Worm (Caenorhabditis elegans): ENCODE data around the gene T19C3.2.

Gene T19C3.2

ce11 chrIII:617467-617866 lies at the start of gene T19C3.2:
T19C3.2 (minus strand) TSS chrIII:617567.
- no peak for TF ChIP-seq unc-62 (GFP tag; optimal IDR thresholded peaks at IDR 0.05)

DNA sequence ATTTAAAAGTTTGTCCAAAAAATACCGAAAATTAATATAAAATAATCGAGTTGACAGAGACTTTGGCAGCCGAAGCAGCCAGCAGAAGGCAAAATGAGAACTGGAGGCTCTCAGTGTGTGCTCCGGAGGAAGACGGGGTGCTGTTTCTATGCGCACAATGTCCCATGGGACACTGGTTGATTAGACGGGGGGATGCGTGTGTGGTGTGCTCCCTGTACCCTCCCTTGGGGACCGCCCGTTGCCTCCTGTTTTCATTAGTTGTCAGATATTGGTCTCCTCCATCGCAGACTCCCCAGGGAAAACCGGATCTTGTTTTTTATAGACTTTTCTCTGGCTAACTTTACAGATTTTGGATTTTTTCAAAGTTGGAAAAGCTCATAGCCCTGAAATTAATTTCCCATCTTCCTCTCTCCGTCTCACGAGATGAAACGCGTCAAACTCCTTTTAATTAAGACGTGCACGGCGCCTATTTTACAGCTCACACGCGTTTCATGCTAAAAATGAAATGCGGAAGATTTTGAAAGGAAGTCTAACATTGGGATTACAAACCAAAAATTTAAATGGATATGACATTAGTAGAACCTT lies 47.9 kb upstream of the T19C3.2 start, which contains the start of gene C09F5.3:
C09F5.3 (minus strand) TSS at position 94 of the 585 bp plus-strand sequence.
- TF ChIP-seq unc-62 (GFP tag; optimal IDR thresholded peaks at IDR 0.05) = no peak

DNA sequence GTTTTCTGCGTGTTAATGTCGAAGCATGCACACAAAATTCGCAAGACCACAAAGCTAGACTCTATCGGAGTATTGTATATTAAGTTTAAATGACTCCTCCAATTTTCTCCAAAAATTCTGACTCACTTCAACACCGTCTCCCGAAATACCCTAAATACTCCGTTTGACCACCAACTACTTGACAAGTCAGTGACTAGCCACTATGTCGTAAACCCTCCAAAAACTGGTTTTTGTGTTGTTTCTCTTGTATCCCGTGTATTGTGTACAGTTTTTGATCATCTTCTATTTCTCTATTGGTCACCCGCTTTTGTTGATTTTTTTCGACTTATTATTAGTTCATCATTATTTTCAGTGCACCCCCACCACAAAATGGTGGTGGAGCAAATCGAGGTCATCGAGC lies 41.0 kb upstream of the T19C3.2 start, which contains the start of gene C09F5.1:
C09F5.1 (plus strand) TSS at position 353 of the 400 bp plus-strand sequence.
- TF ChIP-seq unc-62 (GFP tag; optimal IDR thresholded peaks at IDR 0.05) = no peak

- no peak for TF ChIP-seq unc-62 (GFP tag; optimal IDR thresholded peaks at IDR 0.05)
Measured at ce11 chrIII:657241-657640, 39.9 kb upstream of the T19C3.2 start.

ce11 chrIII:656660-657059 lies 39.3 kb upstream of the T19C3.2 start:
- TF ChIP-seq unc-62 (GFP tag; optimal IDR thresholded peaks at IDR 0.05) = no peak

- TF ChIP-seq unc-62 (GFP tag; optimal IDR thresholded peaks at IDR 0.05) = no peak
Measured at ce11 chrIII:654365-654764, 37.0 kb upstream of the T19C3.2 start.

DNA sequence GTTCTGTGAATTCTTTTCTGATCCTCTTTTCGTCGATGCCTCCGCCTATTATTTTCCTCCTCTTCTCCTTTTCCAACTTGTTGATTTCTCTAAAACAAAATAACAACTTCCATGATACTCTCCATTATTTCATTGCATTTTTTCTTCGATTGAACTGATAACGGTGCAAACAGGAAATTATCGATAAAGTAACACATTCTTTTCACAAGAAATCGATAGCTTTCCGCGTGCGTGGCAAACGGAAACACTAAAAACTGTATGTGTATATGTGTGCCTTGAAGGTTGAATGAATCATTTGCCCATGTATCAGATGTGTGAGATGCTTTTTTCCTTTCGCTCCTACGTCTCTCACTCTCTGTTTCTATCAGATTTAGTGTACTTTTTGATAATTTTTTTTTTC lies 34.2 kb upstream of the T19C3.2 start:
- TF ChIP-seq unc-62 (GFP tag; optimal IDR thresholded peaks at IDR 0.05) = no peak

- TF ChIP-seq unc-62 (GFP tag; optimal IDR thresholded peaks at IDR 0.05) = no peak
Measured at ce11 chrIII:650539-650938, 33.2 kb upstream of the T19C3.2 start.

- TF ChIP-seq unc-62 (GFP tag; optimal IDR thresholded peaks at IDR 0.05) = no peak
Measured at ce11 chrIII:649935-650334, 32.6 kb upstream of the T19C3.2 start.

ce11 chrIII:647248-647647 lies 29.9 kb upstream of the T19C3.2 start:
- no peak for TF ChIP-seq unc-62 (GFP tag; optimal IDR thresholded peaks at IDR 0.05)

ce11 chrIII:646454-646853 lies 29.1 kb upstream of the T19C3.2 start, which contains the start of gene orai-1:
orai-1 (plus strand) TSS chrIII:646754.
- TF ChIP-seq unc-62 (GFP tag; optimal IDR thresholded peaks at IDR 0.05) = no peak

DNA sequence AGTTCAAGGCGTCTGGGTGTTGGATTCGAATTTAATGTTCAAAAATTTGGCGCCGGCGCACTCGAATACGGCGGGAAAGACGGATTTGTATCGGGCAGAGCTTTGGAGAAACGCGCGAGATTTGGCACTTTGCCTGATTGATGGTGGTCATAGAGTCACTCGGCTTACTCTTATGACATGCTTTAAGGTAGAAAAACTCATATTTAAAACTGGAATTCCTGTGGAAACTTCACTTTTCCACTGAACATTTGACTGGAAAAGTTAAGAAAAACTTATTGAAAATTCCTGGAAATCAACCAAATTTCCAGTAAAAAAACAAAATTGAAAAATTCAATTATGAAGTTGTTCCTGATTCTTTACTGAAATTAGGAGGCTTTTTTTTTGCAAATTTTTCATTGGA lies 27.3 kb upstream of the T19C3.2 start:
- no peak for TF ChIP-seq unc-62 (GFP tag; optimal IDR thresholded peaks at IDR 0.05)

DNA sequence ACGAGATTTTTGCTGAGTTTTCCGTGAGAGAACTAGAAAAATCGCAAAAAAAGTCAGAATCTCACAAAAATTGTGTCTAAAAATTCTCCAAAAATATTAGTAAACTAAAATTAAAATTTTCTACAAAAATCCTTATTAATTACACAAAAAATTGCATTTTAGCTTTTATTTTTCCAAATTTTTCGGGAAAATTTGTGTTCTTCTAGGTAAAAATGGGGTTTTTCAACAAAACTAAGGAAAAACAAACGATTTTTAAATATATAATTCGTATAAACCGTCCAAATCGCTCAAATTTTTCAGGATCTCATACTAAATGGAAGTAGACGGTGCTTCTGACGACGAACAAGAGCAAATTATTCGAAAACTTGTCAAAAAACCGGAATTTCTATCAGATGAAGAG lies 24.4 kb upstream of the T19C3.2 start, which contains the start of gene W06E11.1:
W06E11.1 (plus strand) TSS at position 301 of the 400 bp plus-strand sequence.
- no peak for TF ChIP-seq unc-62 (GFP tag; optimal IDR thresholded peaks at IDR 0.05)

ce11 chrIII:640198-640803 lies 22.9 kb upstream of the T19C3.2 start, which contains the start of the genes tag-266 and tag-267:
tag-266 (minus strand) TSS chrIII:640226.
tag-267 (plus strand) TSS chrIII:640790.
- TF ChIP-seq unc-62 (GFP tag; optimal IDR thresholded peaks at IDR 0.05) = no peak

DNA sequence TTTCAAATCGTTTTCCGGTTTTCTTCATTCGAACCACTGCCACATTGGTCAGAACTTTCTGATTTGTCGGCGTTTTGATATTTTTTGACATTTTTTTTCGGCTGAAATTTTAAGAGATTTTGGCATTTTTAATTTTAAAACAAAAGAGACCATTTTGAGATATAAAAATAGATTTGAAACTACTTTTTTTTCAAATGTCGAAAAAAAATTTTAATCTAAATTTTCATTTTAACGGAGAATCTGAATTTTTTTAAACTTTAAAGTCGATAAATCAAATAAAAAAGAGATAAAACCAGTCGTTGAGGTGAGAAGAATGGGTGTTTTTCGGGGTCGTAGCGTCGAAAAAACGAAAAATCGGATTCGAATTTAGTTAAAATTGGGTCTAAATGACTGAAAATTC lies 21.0 kb upstream of the T19C3.2 start, which contains the start of gene sbds-1:
sbds-1 (minus strand) TSS at position 101 of the 400 bp plus-strand sequence.
- TF ChIP-seq unc-62 (GFP tag; optimal IDR thresholded peaks at IDR 0.05) = no peak

- TF ChIP-seq unc-62 (GFP tag; optimal IDR thresholded peaks at IDR 0.05) = no peak
Measured at ce11 chrIII:636067-636466, 18.7 kb upstream of the T19C3.2 start, which contains the start of gene T19C3.7. T19C3.7 (minus strand) TSS chrIII:636167.

ce11 chrIII:634618-635017 lies 17.3 kb upstream of the T19C3.2 start, which contains the start of gene fem-2:
fem-2 (minus strand) TSS chrIII:634626.
- no peak for TF ChIP-seq unc-62 (GFP tag; optimal IDR thresholded peaks at IDR 0.05)

All from whole organism, dauer.